Worm (Caenorhabditis elegans): ENCODE results near the gene rpc-25.

Gene rpc-25

ce11 chrV:10203435-10204009 is 2.9 kb downstream of the rpc-25 start, which contains the start of gene chpf-1:
TSS of gene chpf-1 (minus strand) at chrV:10203485.
- TF ChIP-seq Y105C5A.15 (GFP tag; IDR thresholded peaks at IDR 0.05), result no peak
- peak in 1 of 2 experiments; percentile 46 for TF ChIP-seq mdl-1 (tag; optimal IDR thresholded peaks at IDR 0.05)
- peak; percentile 39 for TF ChIP-seq hlh-30 (tag; optimal IDR thresholded peaks at IDR 0.05; ENCODE audit: insufficient read depth)
- TF ChIP-seq ceh-28 (tag; optimal IDR thresholded peaks at IDR 0.05), result peak; percentile 64
- TF ChIP-seq T20F7.1 (GFP tag; optimal IDR thresholded peaks at IDR 0.05), result peak; percentile 23
- TF ChIP-seq cey-2 (tag; optimal IDR thresholded peaks at IDR 0.05; ENCODE audit: borderline replicate concordance, insufficient read depth), result no peak
- peak; percentile 33; the same call in 1 of the 2 replicates for TF ChIP-seq dmd-6 (GFP tag; IDR thresholded peaks at IDR 0.05)
- peak in 1 of 2 experiments; percentile 23 for TF ChIP-seq lsy-2 (tag; optimal IDR thresholded peaks at IDR 0.05)
- TF ChIP-seq hlh-11 (tag; optimal IDR thresholded peaks at IDR 0.05), result peak; percentile 69
- TF ChIP-seq mes-2 (tag; optimal IDR thresholded peaks at IDR 0.05; ENCODE audit: poor library complexity, severe bottlenecking), result peak; percentile 29
- no peak for TF ChIP-seq F49E8.2 (tag; optimal IDR thresholded peaks at IDR 0.05; ENCODE audit: borderline replicate concordance)
- peak; percentile 14 for TF ChIP-seq mep-1 (tag; optimal IDR thresholded peaks at IDR 0.05)
- no peak for TF ChIP-seq daf-16 (GFP tag; optimal IDR thresholded peaks at IDR 0.05)
- peak; percentile 92 for TF ChIP-seq daf-16 (tag; optimal IDR thresholded peaks at IDR 0.05)
- TF ChIP-seq nhr-28 (tag; optimal IDR thresholded peaks at IDR 0.05), result peak; percentile 81
- peak; percentile 26 for TF ChIP-seq duxl-1 (tag; optimal IDR thresholded peaks at IDR 0.05; ENCODE audit: poor library complexity)
- TF ChIP-seq dve-1 (tag; optimal IDR thresholded peaks at IDR 0.05; ENCODE audit: insufficient read depth), result peak; percentile 60
- peak; percentile 84 for TF ChIP-seq pqm-1 (tag; optimal IDR thresholded peaks at IDR 0.05)
- TF ChIP-seq nhr-25 (tag; optimal IDR thresholded peaks at IDR 0.05; ENCODE audit: borderline replicate concordance, insufficient read depth), result peak; percentile 23
- 0 out of 2 replicates have a peak, but pooled peaks have one; percentile 42 for TF ChIP-seq lin-1 (GFP tag; IDR thresholded peaks at IDR 0.05)
- TF ChIP-seq zfp-3 (GFP tag; conservative IDR thresholded peaks at IDR 0.05), result no peak
- no peak for TF ChIP-seq ceh-62 (tag; optimal IDR thresholded peaks at IDR 0.05)
- no peak for TF ChIP-seq fkh-10 (GFP tag; optimal IDR thresholded peaks at IDR 0.05)

DNA sequence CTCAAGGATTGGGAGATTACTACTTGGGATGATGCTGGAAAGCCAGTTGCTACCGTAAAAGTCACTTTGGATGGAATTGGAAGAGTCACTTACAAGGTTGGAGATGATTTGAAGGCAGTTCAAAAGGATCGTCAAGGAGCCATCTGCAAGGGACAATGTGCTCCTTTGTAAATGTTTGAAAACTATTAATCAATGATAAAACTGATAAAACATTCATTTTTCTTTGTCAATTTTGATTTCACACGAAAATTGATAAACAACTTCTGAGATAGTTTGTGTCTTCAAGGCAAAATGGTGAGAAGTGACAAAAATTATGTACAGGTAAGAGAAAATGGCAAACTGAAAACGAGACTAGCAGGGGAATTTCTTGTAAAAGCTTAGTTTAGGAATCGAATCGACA is 4.1 kb downstream of the rpc-25 start:
- TF ChIP-seq daf-8 (GFP tag; IDR thresholded peaks at IDR 0.05) (no peak), ama-1 (optimal IDR thresholded peaks at IDR 0.05) (peak; percentile 49), tra-1 (GFP tag; IDR thresholded peaks at IDR 0.05) (no peak), daf-16 (GFP tag; optimal IDR thresholded peaks at IDR 0.05) (no peak), daf-16 (tag; optimal IDR thresholded peaks at IDR 0.05) (peak; percentile 62)

DNA sequence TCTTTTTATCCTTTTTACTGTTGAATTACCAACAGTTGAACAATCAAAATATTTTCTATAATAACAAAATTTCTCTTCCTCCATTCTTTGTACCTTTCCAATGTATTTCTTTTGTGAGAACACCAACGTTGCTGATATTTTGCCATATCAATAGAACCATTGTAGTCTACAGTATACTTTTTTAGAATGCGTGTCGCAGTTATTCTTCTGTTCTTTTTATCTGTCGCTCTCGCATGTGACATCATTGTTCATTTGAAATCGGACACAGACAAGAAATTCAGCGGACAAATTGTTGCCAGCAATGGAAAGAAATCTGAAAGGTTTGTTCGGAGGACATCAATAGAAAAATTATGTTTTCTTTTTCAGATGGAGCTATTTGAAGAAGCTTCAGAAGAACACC is 4.5 kb downstream of the rpc-25 start, which contains the start of gene ZK856.7:
Gene ZK856.7, plus strand, starts transcription at position 186 of the 400 bp plus-strand sequence.
- TF ChIP-seq lsy-2 (tag; optimal IDR thresholded peaks at IDR 0.05) (peak in 1 of 2 experiments; percentile 46), daf-16 (GFP tag; optimal IDR thresholded peaks at IDR 0.05) (no peak), daf-16 (tag; optimal IDR thresholded peaks at IDR 0.05) (no peak), dve-1 (tag; optimal IDR thresholded peaks at IDR 0.05; ENCODE audit: insufficient read depth) (peak; percentile 51), dmd-9 (GFP tag; IDR thresholded peaks at IDR 0.05) (0 out of 2 replicates have a peak, but pooled peaks have one; percentile 42), unc-62 (GFP tag; optimal IDR thresholded peaks at IDR 0.05 in 1 of 2) (peak in 1 of 2 experiments; percentile 73), unc-62 (tag; optimal IDR thresholded peaks at IDR 0.05) (no peak), nhr-28 (tag; optimal IDR thresholded peaks at IDR 0.05) (peak; percentile 82), aha-1 (tag) (peak; percentile 8), fkh-10 (GFP tag; optimal IDR thresholded peaks at IDR 0.05) (no peak), mdl-1 (tag; optimal IDR thresholded peaks at IDR 0.05) (peak in 1 of 2 experiments; percentile 18)

DNA sequence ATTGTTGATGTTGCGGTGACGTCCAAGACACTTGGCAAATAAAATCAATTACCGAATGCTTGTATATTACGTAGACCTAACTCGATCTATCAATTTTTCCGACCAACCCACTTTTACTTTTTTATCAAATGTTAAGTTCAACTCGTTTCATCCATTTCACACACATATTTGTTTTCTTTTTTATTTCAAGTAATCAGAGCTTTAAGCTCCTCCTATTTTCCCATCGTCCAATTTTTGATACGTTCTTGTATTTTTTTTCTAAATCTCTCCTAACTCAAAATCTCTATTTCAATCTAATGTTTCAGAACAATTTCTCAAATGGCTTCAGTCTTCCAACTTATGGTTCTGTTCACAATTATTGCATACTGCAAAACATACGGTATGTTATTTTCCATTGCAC is 8.0 kb downstream of the rpc-25 start, which contains the start of gene ZK856.6:
Gene ZK856.6, plus strand, starts transcription at position 301 of the 400 bp plus-strand sequence.
- no peak for TF ChIP-seq lir-3 (tag; optimal IDR thresholded peaks at IDR 0.05)
- TF ChIP-seq egl-43 (GFP tag; IDR thresholded peaks at IDR 0.05), result no peak
